Worm (Caenorhabditis elegans) whole organism, late embryonic: ENCODE data around the gene C29F3.3.
A peak's percentile ranks its signal among the peaks of the same experiment; 100 is the strongest.
"Not testable (repeated sequence)": the region's sequence is repeated elsewhere in the genome, so short reads cannot be mapped to it uniquely, and the experiment has no call there.

Source experiments
- K02D7.2 ChIP-seq: sonication (generic microtip); optimal IDR thresholded peaks from 2 replicates; lab custom pipeline; 2017; ENCODE audit warnings: mild to moderate bottlenecking, missing genetic modification characterization, missing compliant biosample characterization
- T23F11.4 ChIP-seq: fragments of 200-800 bp; sonication (Bioruptor generic); optimal IDR thresholded peaks from 2 replicates; lab custom pipeline; 2018; ENCODE audit warnings: mild to moderate bottlenecking, missing genetic modification characterization, missing compliant biosample characterization
- ama-1 ChIP-seq: fragments of 150-350 bp; optimal IDR thresholded peaks from 2 replicates; lab custom pipeline; 2014
- ceh-14 ChIP-seq: sonication (generic microtip); optimal IDR thresholded peaks from 2 replicates; lab custom pipeline; 2016; ENCODE audit warnings: missing genotype, missing genetic modification characterization, missing compliant biosample characterization
- ceh-18 ChIP-seq: sonication (generic microtip); optimal IDR thresholded peaks from 2 replicates; lab custom pipeline; 2016; ENCODE audit warnings: missing genetic modification characterization, missing compliant biosample characterization
- ceh-19 ChIP-seq: fragments of 200-800 bp; sonication (Bioruptor generic); optimal IDR thresholded peaks from 2 replicates; lab custom pipeline; 2018; ENCODE audit warnings: mild to moderate bottlenecking, missing genetic modification characterization, missing compliant biosample characterization
- ceh-2 ChIP-seq: sonication (generic microtip); optimal IDR thresholded peaks from 2 replicates; lab custom pipeline; 2016; ENCODE audit warnings: missing genotype, missing genetic modification characterization, missing compliant biosample characterization
- ceh-24 ChIP-seq: sonication (generic microtip); optimal IDR thresholded peaks from 2 replicates; lab custom pipeline; 2016; ENCODE audit warnings: mild to moderate bottlenecking, missing genetic modification characterization, missing compliant biosample characterization
- ceh-45 ChIP-seq: fragments of 200-800 bp; sonication (Bioruptor generic); IDR thresholded peaks from 2 replicates; pipeline ENCODE4 v1.3.6; 2022; ENCODE audit warnings: missing genetic modification reagents, missing genetic modification characterization, missing compliant biosample characterization
- ceh-48 ChIP-seq: sonication (generic microtip); optimal IDR thresholded peaks from 2 replicates; lab custom pipeline; 2016; ENCODE audit warnings: missing genetic modification characterization, inconsistent platforms, missing compliant biosample characterization
- ceh-6 ChIP-seq: fragments of 200-800 bp; sonication (Bioruptor generic); optimal IDR thresholded peaks from 2 replicates; lab custom pipeline; 2018; ENCODE audit warnings: mild to moderate bottlenecking, missing genetic modification characterization, missing compliant biosample characterization
- ceh-9 ChIP-seq: sonication (generic microtip); optimal IDR thresholded peaks from 2 replicates; lab custom pipeline; 2016; ENCODE audit warnings: mild to moderate bottlenecking, missing genetic modification characterization, inconsistent platforms, missing compliant biosample characterization
- che-1 ChIP-seq: sonication (generic microtip); optimal IDR thresholded peaks from 2 replicates; lab custom pipeline; 2016; ENCODE audit warnings: mild to moderate bottlenecking, missing genetic modification characterization, missing compliant biosample characterization
- dmd-4 ChIP-seq: sonication (generic microtip); optimal IDR thresholded peaks from 2 replicates; lab custom pipeline; 2016; ENCODE audit warnings: borderline replicate concordance, missing genetic modification characterization, missing compliant biosample characterization
- dve-1 ChIP-seq: sonication (generic microtip); optimal IDR thresholded peaks from 2 replicates; lab custom pipeline; 2017; ENCODE audit warnings: antibody characterized with exemption, mild to moderate bottlenecking, missing genetic modification characterization, missing compliant biosample characterization
- elt-2 ChIP-seq: sonication (generic microtip); optimal IDR thresholded peaks from 2 replicates; lab custom pipeline; 2016; ENCODE audit warnings: missing genetic modification reagents, missing genetic modification characterization, missing compliant biosample characterization
- elt-4 ChIP-seq: sonication (generic microtip); optimal IDR thresholded peaks from 2 replicates; lab custom pipeline; 2016; ENCODE audit warnings: missing genetic modification characterization, missing compliant biosample characterization
- fax-1 ChIP-seq: sonication (generic microtip); optimal IDR thresholded peaks from 2 replicates; lab custom pipeline; 2016; ENCODE audit warnings: missing genotype, missing genetic modification characterization, missing compliant biosample characterization
- fkh-6 ChIP-seq: sonication (generic microtip); optimal IDR thresholded peaks from 2 replicates; lab custom pipeline; 2016; ENCODE audit warnings: missing genetic modification characterization, missing compliant biosample characterization
- gmeb-2 ChIP-seq: sonication (generic microtip); optimal IDR thresholded peaks from 2 replicates; lab custom pipeline; 2016; ENCODE audit warnings: missing genetic modification characterization, inconsistent platforms, missing compliant biosample characterization
- hlh-15 ChIP-seq: sonication (generic microtip); optimal IDR thresholded peaks from 2 replicates; lab custom pipeline; 2016; ENCODE audit warnings: missing genetic modification characterization, missing compliant biosample characterization
- hlh-8 ChIP-seq: sonication (generic microtip); optimal IDR thresholded peaks from 2 replicates; lab custom pipeline; 2016; ENCODE audit warnings: missing genotype, missing genetic modification characterization, missing compliant biosample characterization
- madf-2 ChIP-seq: sonication (generic microtip); optimal IDR thresholded peaks from 2 replicates; lab custom pipeline; 2017; ENCODE audit warnings: missing genetic modification characterization, missing compliant biosample characterization
- mec-3 ChIP-seq: sonication (generic microtip); optimal IDR thresholded peaks from 2 replicates; lab custom pipeline; 2016; ENCODE audit warnings: borderline replicate concordance, missing genetic modification characterization, missing compliant biosample characterization
- nfya-1 ChIP-seq: sonication (generic microtip); optimal IDR thresholded peaks from 2 replicates; lab custom pipeline; 2017; ENCODE audit warnings: missing genetic modification characterization, mild to moderate bottlenecking, missing compliant biosample characterization, antibody characterized with exemption, moderate library complexity
- nhr-11 ChIP-seq: fragments of 150-350 bp; optimal IDR thresholded peaks from 2 replicates; lab custom pipeline; 2014; ENCODE audit warnings: missing biosample characterization, missing genetic modification characterization
- npax-4 ChIP-seq: sonication (generic microtip); optimal IDR thresholded peaks from 2 replicates; lab custom pipeline; 2016; ENCODE audit warnings: missing genetic modification characterization, missing compliant biosample characterization
- pat-9 ChIP-seq: fragments of 200-800 bp; sonication (Bioruptor generic); optimal IDR thresholded peaks from 2 replicates; lab custom pipeline; 2018; ENCODE audit warnings: mild to moderate bottlenecking, missing genetic modification characterization, moderate library complexity, missing compliant biosample characterization
- pqm-1 ChIP-seq: sonication (generic microtip); optimal IDR thresholded peaks from 2 replicates; lab custom pipeline; 2016; ENCODE audit warnings: missing genetic modification characterization, missing compliant biosample characterization
- sdc-2 ChIP-seq: sonication (generic microtip); optimal IDR thresholded peaks from 2 replicates; lab custom pipeline; 2016; ENCODE audit warnings: missing genotype, missing genetic modification characterization, missing compliant biosample characterization
- sox-2 ChIP-seq: fragments of 200-800 bp; sonication (Bioruptor generic); IDR thresholded peaks from 2 replicates; pipeline ENCODE4 v1.3.6; 2022; ENCODE audit warnings: missing genetic modification reagents, missing genetic modification characterization, missing compliant biosample characterization
- tbx-2 ChIP-seq: sonication (generic microtip); optimal IDR thresholded peaks from 2 replicates; lab custom pipeline; 2016; ENCODE audit warnings: missing genetic modification characterization, missing compliant biosample characterization
- tbx-7 ChIP-seq: sonication (generic microtip); optimal IDR thresholded peaks from 2 replicates; lab custom pipeline; 2016; ENCODE audit warnings: missing genotype, missing genetic modification characterization, missing compliant biosample characterization
- ttx-3 ChIP-seq: sonication (generic microtip); optimal IDR thresholded peaks from 2 replicates; lab custom pipeline; 2016; ENCODE audit warnings: missing genetic modification reagents, missing genetic modification characterization, missing compliant biosample characterization
- unc-55 ChIP-seq: sonication (generic microtip); optimal IDR thresholded peaks from 2 replicates; lab custom pipeline; 2017; ENCODE audit warnings: missing biosample characterization, missing genetic modification reagents, missing genetic modification characterization
- zip-5 ChIP-seq: sonication (generic microtip); optimal IDR thresholded peaks from 2 replicates; lab custom pipeline; 2016; ENCODE audit warnings: missing genetic modification characterization, missing compliant biosample characterization

The C29F3.3 gene

ce11 chrV:15322653-15323052, 24.5 kb downstream of the C29F3.3 start, which contains the start of gene nhr-247:
Gene nhr-247 (plus strand): TSS chrV:15322982.
- not testable (repeated sequence) for TF ChIP-seq ceh-6 (GFP tag; lab: Kevin White, UChicago); pqm-1 (tag; lab: Kevin White, UChicago); dmd-4 (tag; lab: Kevin White, UChicago)

- TF ChIP-seq elt-2 (tag; lab: Kevin White, UChicago) = peak; percentile 99
- peak; percentile 40 for TF ChIP-seq pqm-1 (tag; lab: Kevin White, UChicago)
- TF ChIP-seq che-1 = no peak
- TF ChIP-seq nhr-11 (tag; lab: Kevin White, UChicago) = no peak
- TF ChIP-seq, all 69 proteins: peak for 2
These were observed 28.6 kb downstream of the C29F3.3 start, which contains the start of gene nhr-291 for ce11 chrV:15318638-15319037. Gene nhr-291 (plus strand): TSS chrV:15318961.

DNA sequence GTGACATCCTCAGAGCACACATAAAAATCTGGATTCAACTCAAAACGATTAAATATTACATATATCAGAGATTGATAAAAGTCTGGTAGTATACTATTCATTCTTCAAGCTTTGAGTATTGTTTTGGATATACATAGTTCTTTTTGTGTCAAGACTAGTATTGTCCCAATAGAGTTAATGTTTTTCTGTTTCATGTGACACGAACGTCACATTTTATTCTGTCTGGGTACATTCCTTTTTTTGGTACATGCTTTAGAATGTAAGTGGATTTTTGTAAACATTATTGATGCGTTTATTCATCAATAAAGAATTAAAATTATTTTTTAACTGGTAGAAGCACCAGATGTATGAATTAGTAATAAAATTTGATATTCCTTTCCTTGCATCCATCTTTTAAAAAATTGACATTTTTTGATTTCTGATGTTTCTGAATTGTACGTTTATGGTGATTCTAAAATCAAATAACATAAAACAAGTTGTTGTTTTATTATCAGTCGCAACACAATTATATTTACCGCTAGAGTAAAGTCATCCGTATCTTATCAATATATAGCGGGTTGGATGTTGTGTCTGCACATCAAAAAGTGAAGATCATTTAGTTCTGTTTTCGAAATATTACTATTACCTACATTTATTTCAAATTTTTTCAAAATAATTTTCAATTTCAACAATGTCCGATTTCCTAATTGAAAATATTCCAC, 31.2 kb downstream of the C29F3.3 start, which contains the start of the genes srt-22 and nhr-246:
Gene srt-22 (minus strand): TSS at position 101 of the 701 bp plus-strand sequence.
Gene nhr-246 (plus strand): TSS at position 651 of the 701 bp plus-strand sequence.
- TF ChIP-seq K02D7.2 (tag; lab: Kevin White, UChicago) (no peak), ttx-3 (tag; lab: Kevin White, UChicago) (no peak), tbx-2 (no peak), ama-1 (lab: Kevin White, UChicago) (no peak), unc-55 (no peak), pat-9 (no peak), nfya-1 (tag; lab: Kevin White, UChicago) (no peak), pqm-1 (tag; lab: Kevin White, UChicago) (no peak), ceh-45 (GFP tag; lab: Robert Waterston, UW) (no peak), nhr-11 (tag; lab: Kevin White, UChicago) (no peak), madf-2 (tag; lab: Kevin White, UChicago) (no peak), sdc-2 (tag; lab: Kevin White, UChicago) (no peak), dmd-4 (tag; lab: Kevin White, UChicago) (no peak), fax-1 (tag; lab: Kevin White, UChicago) (no peak), elt-4 (tag; lab: Kevin White, UChicago) (no peak)

ce11 chrV:15313529-15313928, 33.7 kb downstream of the C29F3.3 start:
- TF ChIP-seq unc-55 (no peak), mec-3 (tag; lab: Kevin White, UChicago) (no peak), tbx-7 (tag; lab: Kevin White, UChicago) (no peak), ceh-48 (no peak), ceh-18 (tag; lab: Kevin White, UChicago) (no peak), ceh-24 (tag; lab: Kevin White, UChicago) (no peak), K02D7.2 (tag; lab: Kevin White, UChicago) (no peak), hlh-15 (tag; lab: Kevin White, UChicago) (no peak), sox-2 (GFP tag; lab: Robert Waterston, UW) (no peak), npax-4 (tag; lab: Kevin White, UChicago) (no peak), ceh-14 (tag; lab: Kevin White, UChicago) (no peak), zip-5 (tag; lab: Kevin White, UChicago) (no peak), pat-9 (no peak), ceh-9 (tag; lab: Kevin White, UChicago) (no peak), fkh-6 (tag; lab: Kevin White, UChicago) (no peak), ceh-19 (GFP tag; lab: Kevin White, UChicago) (no peak), dve-1 (no peak), ceh-45 (GFP tag; lab: Robert Waterston, UW) (no peak), sdc-2 (tag; lab: Kevin White, UChicago) (no peak)

ce11 chrV:15310780-15311179, 36.4 kb downstream of the C29F3.3 start, which contains the start of gene irld-62:
Gene irld-62 (plus strand): TSS chrV:15311080.
- TF ChIP-seq T23F11.4 (GFP tag; lab: Kevin White, UChicago) (no peak), gmeb-2 (tag; lab: Kevin White, UChicago) (no peak), dmd-4 (tag; lab: Kevin White, UChicago) (no peak), hlh-8 (tag; lab: Kevin White, UChicago) (no peak), unc-55 (no peak), K02D7.2 (tag; lab: Kevin White, UChicago) (no peak), nhr-11 (tag; lab: Kevin White, UChicago) (no peak), ceh-2 (tag; lab: Kevin White, UChicago) (no peak), tbx-2 (no peak), ceh-48 (no peak), hlh-15 (tag; lab: Kevin White, UChicago) (no peak)
